Worm (Caenorhabditis elegans): ENCODE results near the gene ZK370.4.

Gene ZK370.4

ce11 chrIII:8762016-8762415 is 30.8 kb upstream of the ZK370.4 start:
- no peak for TF ChIP-seq aly-1 (tag; optimal IDR thresholded peaks at IDR 0.05)
- TF ChIP-seq ceh-36 (tag; optimal IDR thresholded peaks at IDR 0.05): no peak
- no peak for TF ChIP-seq flt-1 (GFP tag; IDR thresholded peaks at IDR 0.05)
- TF ChIP-seq F13C5.2 (tag; optimal IDR thresholded peaks at IDR 0.05): no peak
- TF ChIP-seq ama-1 (optimal IDR thresholded peaks at IDR 0.05): no peak
- TF ChIP-seq scrt-1 (GFP tag; IDR thresholded peaks at IDR 0.05): no peak
- TF ChIP-seq ets-7 (tag; optimal IDR thresholded peaks at IDR 0.05): no peak
- TF ChIP-seq tbx-37 (GFP tag; conservative IDR thresholded peaks at IDR 0.05): no peak
- TF ChIP-seq pes-1 (GFP tag; IDR thresholded peaks at IDR 0.05): no peak
- no peak for TF ChIP-seq tbx-11 (GFP tag; IDR thresholded peaks at IDR 0.05)
- TF ChIP-seq hnd-1 (tag; optimal IDR thresholded peaks at IDR 0.05): no peak
- TF ChIP-seq hmg-4 (GFP tag; optimal IDR thresholded peaks at IDR 0.05): no peak
- no peak for TF ChIP-seq B0310.2 (tag; optimal IDR thresholded peaks at IDR 0.05)
- TF ChIP-seq hmbx-1 (tag; optimal IDR thresholded peaks at IDR 0.05): no peak
- TF ChIP-seq tra-4 (tag; optimal IDR thresholded peaks at IDR 0.05): no peak
- no peak for TF ChIP-seq sea-1 (GFP tag; conservative IDR thresholded peaks at IDR 0.05)
- TF ChIP-seq ceh-13 (GFP tag; optimal IDR thresholded peaks at IDR 0.05): no peak

- TF ChIP-seq tbx-11 (GFP tag; IDR thresholded peaks at IDR 0.05): no peak
- no peak for TF ChIP-seq flt-1 (GFP tag; IDR thresholded peaks at IDR 0.05)
Measured at ce11 chrIII:8761040-8761654, 29.9 kb upstream of the ZK370.4 start, which contains the start of gene aak-1. Gene aak-1, minus strand, starts transcription at chrIII:8761090.

DNA sequence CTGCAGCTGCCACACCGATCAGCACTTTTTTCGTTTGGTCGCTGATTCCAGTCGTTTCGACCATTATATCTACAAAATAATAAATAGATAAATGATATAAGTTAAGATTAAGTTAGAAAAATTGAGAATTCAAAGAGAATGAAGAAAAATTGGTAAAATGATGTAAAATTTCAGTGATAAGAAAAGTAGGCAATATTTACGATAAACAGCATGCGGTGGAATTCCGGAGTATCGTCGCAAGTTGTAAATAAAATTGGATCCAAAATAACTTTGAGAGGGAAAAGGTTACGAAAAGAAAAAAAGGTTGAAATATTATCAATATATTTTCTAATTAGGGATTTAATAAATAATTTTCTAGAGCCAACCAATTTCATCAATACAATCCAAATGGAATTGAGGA is 23.5 kb upstream of the ZK370.4 start, which contains the start of gene tomm-70:
TSS of gene tomm-70 (minus strand) at position 69 of the 400 bp plus-strand sequence.
- no peak for TF ChIP-seq pes-1 (GFP tag; IDR thresholded peaks at IDR 0.05)
- TF ChIP-seq hnd-1 (tag; optimal IDR thresholded peaks at IDR 0.05): no peak
- TF ChIP-seq ceh-36 (tag; optimal IDR thresholded peaks at IDR 0.05): no peak

- no peak for TF ChIP-seq hmg-4 (GFP tag; optimal IDR thresholded peaks at IDR 0.05)
- no peak for TF ChIP-seq tbx-37 (GFP tag; conservative IDR thresholded peaks at IDR 0.05)
- no peak for TF ChIP-seq sea-1 (GFP tag; conservative IDR thresholded peaks at IDR 0.05)
- no peak for TF ChIP-seq pes-1 (GFP tag; IDR thresholded peaks at IDR 0.05)
- TF ChIP-seq F13C5.2 (tag; optimal IDR thresholded peaks at IDR 0.05): no peak
- TF ChIP-seq tbx-11 (GFP tag; IDR thresholded peaks at IDR 0.05): no peak
- no peak for TF ChIP-seq ets-7 (tag; optimal IDR thresholded peaks at IDR 0.05)
- TF ChIP-seq B0310.2 (tag; optimal IDR thresholded peaks at IDR 0.05): no peak
- no peak for TF ChIP-seq ceh-36 (tag; optimal IDR thresholded peaks at IDR 0.05)
- TF ChIP-seq ceh-13 (GFP tag; optimal IDR thresholded peaks at IDR 0.05): no peak
- no peak for TF ChIP-seq hnd-1 (tag; optimal IDR thresholded peaks at IDR 0.05)
- no peak for TF ChIP-seq aly-1 (tag; optimal IDR thresholded peaks at IDR 0.05)
- TF ChIP-seq scrt-1 (GFP tag; IDR thresholded peaks at IDR 0.05): no peak
Measured at ce11 chrIII:8750606-8751005, 19.4 kb upstream of the ZK370.4 start, which contains the start of gene ugtp-1. Gene ugtp-1, minus strand, starts transcription at chrIII:8750706.

DNA sequence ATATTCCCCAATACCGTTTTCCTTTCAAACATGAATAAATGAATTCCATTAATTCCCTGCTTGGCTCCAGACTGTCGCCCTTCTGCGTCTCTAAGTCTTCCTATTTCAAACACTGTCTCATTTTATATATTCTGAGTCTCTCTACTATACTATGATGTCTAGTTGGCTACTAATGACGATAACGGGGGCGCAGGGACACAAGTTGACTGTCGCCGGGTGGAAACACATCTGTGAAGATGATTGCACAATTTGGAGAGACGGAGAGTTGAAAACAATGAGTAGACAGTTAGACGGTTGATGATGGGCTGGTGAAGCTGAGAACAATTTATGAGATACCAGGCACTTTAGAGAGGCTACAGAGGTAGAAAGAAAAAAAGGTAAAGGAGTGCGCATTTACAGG is 18.3 kb upstream of the ZK370.4 start, which contains the start of gene sma-2:
TSS of gene sma-2 (plus strand) at position 194 of the 400 bp plus-strand sequence.
- no peak for TF ChIP-seq F13C5.2 (tag; optimal IDR thresholded peaks at IDR 0.05)
- TF ChIP-seq ets-7 (tag; optimal IDR thresholded peaks at IDR 0.05): no peak
- TF ChIP-seq ama-1 (optimal IDR thresholded peaks at IDR 0.05): no peak
- no peak for TF ChIP-seq tbx-11 (GFP tag; IDR thresholded peaks at IDR 0.05)
- TF ChIP-seq sea-1 (GFP tag; conservative IDR thresholded peaks at IDR 0.05): no peak
- no peak for TF ChIP-seq ceh-13 (GFP tag; optimal IDR thresholded peaks at IDR 0.05)
- TF ChIP-seq tbx-37 (GFP tag; conservative IDR thresholded peaks at IDR 0.05): no peak
- TF ChIP-seq aly-1 (tag; optimal IDR thresholded peaks at IDR 0.05): no peak
- no peak for TF ChIP-seq tra-4 (tag; optimal IDR thresholded peaks at IDR 0.05)
- TF ChIP-seq pes-1 (GFP tag; IDR thresholded peaks at IDR 0.05): no peak
- no peak for TF ChIP-seq B0310.2 (tag; optimal IDR thresholded peaks at IDR 0.05)
- no peak for TF ChIP-seq ceh-36 (tag; optimal IDR thresholded peaks at IDR 0.05)
- TF ChIP-seq scrt-1 (GFP tag; IDR thresholded peaks at IDR 0.05): no peak
- no peak for TF ChIP-seq hmg-4 (GFP tag; optimal IDR thresholded peaks at IDR 0.05)
- TF ChIP-seq hmbx-1 (tag; optimal IDR thresholded peaks at IDR 0.05): no peak
- no peak for TF ChIP-seq flt-1 (GFP tag; IDR thresholded peaks at IDR 0.05)

DNA sequence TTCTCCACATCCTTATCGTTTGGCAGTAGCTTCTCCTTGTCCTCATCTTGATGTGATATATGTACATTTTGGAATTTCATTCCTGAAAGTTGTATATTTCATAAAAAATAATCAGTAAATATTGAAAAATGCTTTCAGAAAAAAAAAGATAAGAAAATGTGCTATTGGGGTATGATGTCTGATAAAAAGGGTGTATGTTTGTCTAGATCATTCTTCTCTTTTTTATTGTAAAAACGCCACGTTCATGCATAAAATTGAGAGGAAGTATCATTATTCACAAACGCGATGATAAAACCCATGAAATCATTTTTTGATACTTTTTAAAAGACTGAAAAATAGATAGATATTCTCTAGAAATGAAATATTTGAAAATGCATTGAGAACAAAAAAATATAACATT is 17.4 kb upstream of the ZK370.4 start:
- TF ChIP-seq scrt-1 (GFP tag; IDR thresholded peaks at IDR 0.05) (no peak), tbx-37 (GFP tag; conservative IDR thresholded peaks at IDR 0.05) (no peak), sea-1 (GFP tag; conservative IDR thresholded peaks at IDR 0.05) (no peak), ceh-36 (tag; optimal IDR thresholded peaks at IDR 0.05) (no peak), hmg-4 (GFP tag; optimal IDR thresholded peaks at IDR 0.05) (no peak), pes-1 (GFP tag; IDR thresholded peaks at IDR 0.05) (no peak)

DNA sequence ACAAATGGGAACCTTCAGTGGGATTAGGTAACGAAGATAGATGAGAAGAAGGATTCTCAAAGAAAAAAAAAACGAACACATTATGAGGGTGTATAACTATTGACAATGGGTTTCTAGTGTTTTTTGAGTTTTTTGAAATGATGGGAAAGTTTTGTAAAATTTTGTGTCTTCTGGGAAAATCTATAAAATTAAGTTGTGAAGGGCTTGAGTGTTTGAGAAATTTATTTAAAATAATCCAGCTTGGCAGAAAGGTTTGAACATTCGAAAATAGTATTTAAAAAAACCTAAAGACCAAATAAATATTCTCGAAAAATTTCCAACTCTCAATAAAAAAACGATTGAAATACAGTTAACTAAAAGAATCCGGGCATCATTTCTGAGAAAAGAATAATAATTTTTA is 14.0 kb upstream of the ZK370.4 start:
- TF ChIP-seq flt-1 (GFP tag; IDR thresholded peaks at IDR 0.05): no peak
- TF ChIP-seq tbx-37 (GFP tag; conservative IDR thresholded peaks at IDR 0.05): no peak
- TF ChIP-seq F13C5.2 (tag; optimal IDR thresholded peaks at IDR 0.05): no peak
- no peak for TF ChIP-seq hnd-1 (tag; optimal IDR thresholded peaks at IDR 0.05)
- TF ChIP-seq ama-1 (optimal IDR thresholded peaks at IDR 0.05): no peak
- TF ChIP-seq pes-1 (GFP tag; IDR thresholded peaks at IDR 0.05): no peak

DNA sequence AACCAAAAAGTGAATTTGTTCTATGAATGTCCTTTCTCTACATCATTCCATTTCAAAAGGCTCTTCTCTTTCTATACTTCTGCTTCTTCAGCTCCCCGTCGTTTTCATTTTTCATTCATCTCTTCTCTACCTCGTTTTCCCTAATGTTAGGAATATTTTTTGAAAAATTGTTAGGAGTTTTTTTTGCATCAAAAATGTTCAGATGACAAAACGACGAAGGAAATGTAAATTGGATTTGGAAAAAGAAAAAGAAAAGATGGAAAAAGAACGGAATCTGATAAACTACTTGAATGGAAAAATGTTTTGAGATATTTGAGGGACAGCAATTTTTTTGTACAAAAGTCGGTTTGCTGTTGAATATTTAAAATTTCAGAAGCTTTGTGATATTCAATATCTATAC is 13.6 kb upstream of the ZK370.4 start:
- TF ChIP-seq pes-1 (GFP tag; IDR thresholded peaks at IDR 0.05) (no peak), tbx-37 (GFP tag; conservative IDR thresholded peaks at IDR 0.05) (no peak), hmg-4 (GFP tag; optimal IDR thresholded peaks at IDR 0.05) (no peak)
